Fruit fly (Drosophila melanogaster) whole organism, adult: Measurements from ENCODE around the gene CG9426.

Experiments
- CG14711 ChIP-seq: fragments of 200-800 bp; sonication (Bioruptor generic); optimal IDR thresholded peaks from 2 replicates; lab custom pipeline; 2018; ENCODE audit warnings: missing biosample characterization, mild to moderate bottlenecking, missing genetic modification characterization, moderate library complexity
- Hr96 ChIP-seq: fragments of 200-800 bp; sonication (Bioruptor generic); optimal IDR thresholded peaks from 2 replicates; lab custom pipeline; 2016; ENCODE audit warnings: missing biosample characterization, missing genetic modification characterization
- bab1 ChIP-seq: fragments of 200-800 bp; sonication (Bioruptor generic); optimal IDR thresholded peaks from 3 replicates; lab custom pipeline; 2019; ENCODE audit warnings: missing biosample characterization, mild to moderate bottlenecking, missing genetic modification characterization, moderate library complexity
- cic ChIP-seq: fragments of 200-800 bp; sonication (Bioruptor generic); optimal IDR thresholded peaks from 2 replicates; lab custom pipeline; 2017; ENCODE audit warnings: missing biosample characterization, mild to moderate bottlenecking, missing genetic modification characterization, moderate library complexity
- kay ChIP-seq: fragments of 200-800 bp; sonication (Bioruptor generic); peaks from one replicate; lab custom pipeline; 2016; ENCODE audit warnings: missing biosample characterization, missing genetic modification characterization, borderline replicate concordance
- tj ChIP-seq: fragments of 200-800 bp; sonication (Bioruptor generic); optimal IDR thresholded peaks from 3 replicates; lab custom pipeline; 2017; ENCODE audit warnings: missing biosample characterization, mild to moderate bottlenecking, missing genetic modification characterization, moderate library complexity

- TF ChIP-seq cic (GFP tag; lab: Kevin White, UChicago) (no peak), kay (GFP tag; lab: Kevin White, UChicago) (no peak), CG14711 (tag; lab: Kevin White, UChicago) (no peak), tj (no peak), bab1 (GFP tag; lab: Kevin White, UChicago) (no peak), Hr96 (GFP tag; lab: Kevin White, UChicago) (no peak)
Observed at dm6 chr2L:13225225-13225840, 5.6 kb upstream of the CG9426 start, which contains the start of gene CG15480.
